Worm (Caenorhabditis elegans) whole organism, L1 larva: ENCODE measurements around the gene wip-1.

Experiments
- aly-2 ChIP-seq: fragments of 150-350 bp; optimal IDR thresholded peaks from 2 replicates; lab custom pipeline; 2014; ENCODE audit warnings: missing biosample characterization, missing genetic modification characterization
- ama-1 ChIP-seq: fragments of 150-350 bp; optimal IDR thresholded peaks from 2 replicates; lab custom pipeline; 2014
- blmp-1 ChIP-seq: fragments of 150-350 bp; optimal IDR thresholded peaks from 2 replicates; lab custom pipeline; 2014; ENCODE audit warnings: missing biosample characterization, missing genetic modification characterization
- ceh-63 ChIP-seq: fragments of 200-800 bp; sonication (Bioruptor generic); optimal IDR thresholded peaks from 2 replicates; lab custom pipeline; 2018; ENCODE audit warnings: mild to moderate bottlenecking, missing genetic modification characterization, missing compliant biosample characterization
- ceh-82 ChIP-seq, 3 experiments: fragments of 150-350 bp in 1 of 3; sonication (generic microtip) in 2 of 3; optimal IDR thresholded peaks; 2 replicates each; lab custom pipeline; 2014 to 2017; ENCODE audit warnings: missing biosample characterization in 3 of 3, missing genetic modification characterization in 3 of 3
- ceh-90 ChIP-seq: sonication (generic microtip); optimal IDR thresholded peaks from 2 replicates; lab custom pipeline; 2016; ENCODE audit warnings: missing genetic modification characterization, missing compliant biosample characterization
- ces-1 ChIP-seq: fragments of 150-350 bp; optimal IDR thresholded peaks from 2 replicates; lab custom pipeline; 2014; ENCODE audit warnings: missing biosample characterization, missing genetic modification reagents, missing genetic modification characterization
- efl-1 ChIP-seq, 4 experiments: fragments of 150-350 bp; optimal IDR thresholded peaks in 3 of 4; peaks in 1 of 4; 1 replicate in 1 of 4; 2 replicates in 3 of 4; lab custom pipeline; 2014; ENCODE audit warnings: missing biosample characterization in 2 of 4, missing genetic modification characterization in 2 of 4, missing genetic modification reagents in 2 of 4
- efl-3 ChIP-seq: fragments of 200-800 bp; sonication (Bioruptor generic); optimal IDR thresholded peaks from 2 replicates; lab custom pipeline; 2018; ENCODE audit warnings: mild to moderate bottlenecking, missing genetic modification characterization, missing compliant biosample characterization
- egl-13 ChIP-seq: sonication (generic microtip); optimal IDR thresholded peaks from 2 replicates; lab custom pipeline; 2016; ENCODE audit warnings: missing genotype, missing genetic modification reagents, missing genetic modification characterization, missing compliant biosample characterization
- elt-2 ChIP-seq: sonication (generic microtip); optimal IDR thresholded peaks from 2 replicates; lab custom pipeline; 2016; ENCODE audit warnings: missing genetic modification characterization, mild to moderate bottlenecking, inconsistent platforms, missing compliant biosample characterization, missing genetic modification reagents
- elt-3 ChIP-seq, 6 experiments: fragments of 150-350 bp in 1 of 6; sonication (generic microtip); optimal IDR thresholded peaks; 2 replicates each; lab custom pipeline; 2017 to 2018; ENCODE audit warnings: missing biosample characterization in 6 of 6, missing genetic modification characterization in 6 of 6, inconsistent platforms in 1 of 6
- fkh-10 ChIP-seq: sonication (generic microtip); optimal IDR thresholded peaks from 2 replicates; lab custom pipeline; 2017; ENCODE audit warnings: missing biosample characterization, missing genetic modification reagents, missing genetic modification characterization
- fkh-4 ChIP-seq: sonication (generic microtip); optimal IDR thresholded peaks from 2 replicates; lab custom pipeline; 2016; ENCODE audit warnings: missing compliant biosample characterization, missing genetic modification characterization, borderline replicate concordance
- fkh-8 ChIP-seq: sonication (generic microtip); optimal IDR thresholded peaks from 2 replicates; lab custom pipeline; 2016; ENCODE audit warnings: mild to moderate bottlenecking, missing genetic modification characterization, missing compliant biosample characterization
- fos-1 ChIP-seq: fragments of 150-350 bp; optimal IDR thresholded peaks from 2 replicates; lab custom pipeline; 2014; ENCODE audit warnings: missing biosample characterization, missing genetic modification characterization
- hlh-17 ChIP-seq: fragments of 200-800 bp; sonication (Bioruptor generic); optimal IDR thresholded peaks from 2 replicates; lab custom pipeline; 2018; ENCODE audit warnings: missing genetic modification characterization, mild to moderate bottlenecking, missing compliant biosample characterization, moderate library complexity, borderline replicate concordance
- hpl-2 ChIP-seq: fragments of 150-350 bp; optimal IDR thresholded peaks from 2 replicates; lab custom pipeline; 2014; ENCODE audit warnings: missing biosample characterization, missing genetic modification reagents, missing genetic modification characterization
- irx-1 ChIP-seq: sonication (generic microtip); optimal IDR thresholded peaks from 2 replicates; lab custom pipeline; 2016; ENCODE audit warnings: missing genetic modification characterization, missing compliant biosample characterization
- lin-14 ChIP-seq: fragments of 200-800 bp; sonication (Bioruptor generic); optimal IDR thresholded peaks from 2 replicates; lab custom pipeline; 2018; ENCODE audit warnings: mild to moderate bottlenecking, missing genetic modification characterization, moderate library complexity, missing compliant biosample characterization
- lin-35 ChIP-seq, 2 experiments: fragments of 150-350 bp; optimal IDR thresholded peaks; 2 replicates each; lab custom pipeline; 2014; ENCODE audit warnings: missing biosample characterization in 2 of 2, missing genetic modification characterization in 2 of 2, missing genetic modification reagents in 2 of 2
- lir-3 ChIP-seq: sonication (generic microtip); optimal IDR thresholded peaks from 2 replicates; lab custom pipeline; 2016; ENCODE audit warnings: mild to moderate bottlenecking, missing genetic modification characterization, moderate library complexity, missing compliant biosample characterization; ENCODE audit not compliant: poor library complexity
- mab-9 ChIP-seq: fragments of 200-800 bp; sonication (Bioruptor generic); IDR thresholded peaks from 2 replicates; pipeline ENCODE4 v1.3.6; 2022; ENCODE audit warnings: missing genetic modification reagents, missing genetic modification characterization, missing compliant biosample characterization
- mdl-1 ChIP-seq, 2 experiments: fragments of 150-350 bp; optimal IDR thresholded peaks; 2 replicates each; lab custom pipeline; 2014 to 2017; ENCODE audit warnings: missing biosample characterization in 2 of 2, missing genetic modification characterization in 2 of 2, inconsistent platforms in 1 of 2
- mef-2 ChIP-seq: fragments of 150-350 bp; optimal IDR thresholded peaks from 2 replicates; lab custom pipeline; 2014; ENCODE audit warnings: missing biosample characterization, missing genetic modification characterization
- mep-1 ChIP-seq: fragments of 150-350 bp; optimal IDR thresholded peaks from 2 replicates; lab custom pipeline; 2014; ENCODE audit warnings: missing biosample characterization, missing genetic modification characterization
- nhr-11 ChIP-seq: fragments of 150-350 bp; optimal IDR thresholded peaks from 2 replicates; lab custom pipeline; 2014; ENCODE audit warnings: missing biosample characterization, missing genetic modification characterization
- nhr-19 ChIP-seq: fragments of 200-800 bp; sonication (Bioruptor generic); conservative IDR thresholded peaks from 2 replicates; pipeline ENCODE4 v1.3.6; 2022; ENCODE audit warnings: missing genetic modification characterization, missing compliant biosample characterization
- nhr-237 ChIP-seq: fragments of 150-350 bp; optimal IDR thresholded peaks from 2 replicates; lab custom pipeline; 2014; ENCODE audit warnings: missing biosample characterization, missing genetic modification characterization
- nhr-47 ChIP-seq: sonication (generic microtip); optimal IDR thresholded peaks from 2 replicates; lab custom pipeline; 2016; ENCODE audit warnings: mild to moderate bottlenecking, missing genetic modification characterization, moderate library complexity, missing compliant biosample characterization
- nhr-77 ChIP-seq: fragments of 150-350 bp; optimal IDR thresholded peaks from 2 replicates; lab custom pipeline; 2014; ENCODE audit warnings: missing biosample characterization, missing genetic modification characterization
- nhr-85 ChIP-seq: sonication (generic microtip); peaks from one replicate; lab custom pipeline; 2016; ENCODE audit warnings: missing genetic modification characterization, inconsistent platforms, missing compliant biosample characterization
- rnt-1 ChIP-seq: sonication (generic microtip); optimal IDR thresholded peaks from 2 replicates; lab custom pipeline; 2016; ENCODE audit warnings: mild to moderate bottlenecking, missing genetic modification characterization, moderate library complexity, missing compliant biosample characterization
- skn-1 ChIP-seq: fragments of 150-350 bp; optimal IDR thresholded peaks from 2 replicates; lab custom pipeline; 2014; ENCODE audit warnings: missing biosample characterization, missing genetic modification characterization
- snu-23 ChIP-seq: sonication (generic microtip); optimal IDR thresholded peaks from 2 replicates; lab custom pipeline; 2016; ENCODE audit warnings: missing genetic modification characterization, missing compliant biosample characterization
- sox-4 ChIP-seq: sonication (generic microtip); optimal IDR thresholded peaks from 2 replicates; lab custom pipeline; 2016; ENCODE audit warnings: missing genetic modification characterization, missing compliant biosample characterization
- swsn-7 ChIP-seq: sonication (generic microtip); optimal IDR thresholded peaks from 2 replicates; lab custom pipeline; 2016; ENCODE audit warnings: missing genetic modification characterization, missing compliant biosample characterization
- tbx-2 ChIP-seq: sonication (generic microtip); optimal IDR thresholded peaks from 2 replicates; lab custom pipeline; 2016; ENCODE audit warnings: missing genetic modification characterization, missing compliant biosample characterization
- tlp-1 ChIP-seq: fragments of 150-350 bp; optimal IDR thresholded peaks from 2 replicates; lab custom pipeline; 2014; ENCODE audit warnings: missing biosample characterization, missing genetic modification characterization
- unc-86 ChIP-seq: sonication (generic microtip); optimal IDR thresholded peaks from 2 replicates; lab custom pipeline; 2016; ENCODE audit warnings: missing genetic modification characterization, missing compliant biosample characterization
- xbp-1 ChIP-seq: sonication (generic microtip); optimal IDR thresholded peaks from 2 replicates; lab custom pipeline; 2016; ENCODE audit warnings: missing genetic modification characterization, missing compliant biosample characterization
- zip-4 ChIP-seq: fragments of 200-800 bp; sonication (Bioruptor generic); optimal IDR thresholded peaks from 2 replicates; lab custom pipeline; 2018; ENCODE audit warnings: mild to moderate bottlenecking, missing genetic modification characterization, moderate library complexity, missing compliant biosample characterization
- ztf-11 ChIP-seq, 2 experiments: sonication (generic microtip); optimal IDR thresholded peaks; 2 replicates each; lab custom pipeline; 2016 to 2017; ENCODE audit warnings: missing genetic modification characterization in 2 of 2, missing biosample characterization in 1 of 2, missing compliant biosample characterization in 1 of 2
- ztf-4 ChIP-seq: fragments of 150-350 bp; optimal IDR thresholded peaks from 2 replicates; lab custom pipeline; 2014; ENCODE audit warnings: missing biosample characterization, missing genetic modification characterization

The wip-1 gene

ce11 chrIII:5025136-5025629, 6.7 kb downstream of the wip-1 start (continued):
- no peak for TF ChIP-seq ceh-63 (GFP tag; lab: Kevin White, UChicago)
- no peak for TF ChIP-seq mef-2 (tag; lab: Kevin White, UChicago)
- TF ChIP-seq lin-35 (GFP tag; optimal IDR thresholded peaks at IDR 0.05; lab: Kevin White, UChicago), result peak in 1 of 2 experiments; percentile 42

ce11 chrIII:5026366-5026765, 7.9 kb downstream of the wip-1 start:
- TF ChIP-seq tbx-2 (tag; lab: Kevin White, UChicago) (no peak), elt-3 (tag; optimal IDR thresholded peaks at IDR 0.05; lab: Kevin White, UChicago) (no peak), zip-4 (no peak), hpl-2 (no peak), fos-1 (tag; lab: Kevin White, UChicago) (no peak)
- TF ChIP-seq, all 84 proteins: peak for 0

ce11 chrIII:5027219-5027618, 8.8 kb downstream of the wip-1 start:
- TF ChIP-seq efl-3 (GFP tag; lab: Kevin White, UChicago) (no peak), ama-1 (lab: Kevin White, UChicago) (no peak), ztf-4 (tag; lab: Kevin White, UChicago) (no peak), nhr-237 (tag; lab: Kevin White, UChicago) (no peak), mab-9 (GFP tag; lab: Robert Waterston, UW) (no peak), mdl-1 (tag; optimal IDR thresholded peaks at IDR 0.05; lab: Kevin White, UChicago) (no peak), tlp-1 (no peak)

- TF ChIP-seq snu-23 (GFP tag; lab: Kevin White, UChicago) (no peak), fkh-4 (tag; lab: Kevin White, UChicago) (no peak), nhr-85 (no peak), nhr-47 (no peak), lin-14 (GFP tag; lab: Kevin White, UChicago) (no peak), mep-1 (tag; lab: Kevin White, UChicago) (no peak), ces-1 (no peak), elt-2 (tag; lab: Kevin White, UChicago) (no peak), nhr-237 (tag; lab: Kevin White, UChicago) (no peak), hlh-17 (GFP tag; lab: Kevin White, UChicago) (no peak), ceh-90 (tag; lab: Kevin White, UChicago) (no peak), ztf-11 (tag; optimal IDR thresholded peaks at IDR 0.05; lab: Kevin White, UChicago) (no peak), egl-13 (tag; lab: Kevin White, UChicago) (no peak), swsn-7 (tag; lab: Kevin White, UChicago) (no peak), blmp-1 (no peak), nhr-11 (no peak), efl-3 (GFP tag; lab: Kevin White, UChicago) (no peak)
Measured at ce11 chrIII:5030629-5031028, 12.2 kb downstream of the wip-1 start, which contains the start of gene klp-6. klp-6 (plus strand) TSS chrIII:5030929.

- TF ChIP-seq elt-2 (tag; lab: Kevin White, UChicago) (peak; percentile 57), irx-1 (peak; percentile 31), lin-35 (GFP tag; optimal IDR thresholded peaks at IDR 0.05; lab: Kevin White, UChicago) (peak; percentile 13 to 58), aly-2 (tag; lab: Kevin White, UChicago) (peak; percentile 64), rnt-1 (tag; lab: Kevin White, UChicago) (peak; percentile 58), mep-1 (tag; lab: Kevin White, UChicago) (peak; percentile 67), unc-86 (tag; lab: Kevin White, UChicago) (peak; percentile 45), elt-3 (tag; optimal IDR thresholded peaks at IDR 0.05; lab: Kevin White, UChicago) (peak in 1 of 6 experiments; percentile 16), fkh-8 (tag; lab: Kevin White, UChicago) (peak; percentile 69), ztf-4 (tag; lab: Kevin White, UChicago) (peak; percentile 28), skn-1 (tag; lab: Kevin White, UChicago) (peak; percentile 16), swsn-7 (tag; lab: Kevin White, UChicago) (peak; percentile 79), lir-3 (tag; lab: Kevin White, UChicago) (peak; percentile 55), snu-23 (GFP tag; lab: Kevin White, UChicago) (peak; percentile 73), tbx-2 (tag; lab: Kevin White, UChicago) (peak; percentile 71), nhr-77 (tag; lab: Kevin White, UChicago) (peak; percentile 67), xbp-1 (tag; lab: Kevin White, UChicago) (peak; percentile 66), nhr-19 (GFP tag; lab: Robert Waterston, UW) (peak; percentile 84), fos-1 (tag; lab: Kevin White, UChicago) (peak; percentile 41), efl-1 (optimal IDR thresholded peaks at IDR 0.05; lab: Kevin White, UChicago) (peak; percentile 46 to 47), efl-1 (GFP tag; optimal IDR thresholded peaks at IDR 0.05 in 1 of 2; lab: Kevin White, UChicago) (peak; percentile 29 to 95), ceh-82 (tag; optimal IDR thresholded peaks at IDR 0.05; lab: Kevin White, UChicago) (peak in 2 of 3 experiments; percentile 5 to 32), sox-4 (peak; percentile 74), fkh-10 (GFP tag; lab: Kevin White, UChicago) (peak; percentile 35)
Measured at ce11 chrIII:5031375-5031836, 13.0 kb downstream of the wip-1 start.
